Fruit fly (Drosophila melanogaster): ENCODE results near the gene CG11158.

- no peak for TF ChIP-seq Myc (optimal IDR thresholded peaks at IDR 0.05)
- TF ChIP-seq Sp1 (GFP tag; optimal IDR thresholded peaks at IDR 0.05), result no peak
- no peak for TF ChIP-seq Mio (GFP tag; optimal IDR thresholded peaks at IDR 0.05)
- TF ChIP-seq usp (GFP tag; optimal IDR thresholded peaks at IDR 0.05), result no peak
- TF ChIP-seq Hnf4 (GFP tag; optimal IDR thresholded peaks at IDR 0.05), result no peak
- TF ChIP-seq Dfd (GFP tag; optimal IDR thresholded peaks at IDR 0.05), result no peak
- no peak for TF ChIP-seq psq (GFP tag; optimal IDR thresholded peaks at IDR 0.05)
- no peak for TF ChIP-seq sage (GFP tag; optimal IDR thresholded peaks at IDR 0.05)
- no peak for TF ChIP-seq dsf (GFP tag; optimal IDR thresholded peaks at IDR 0.05; ENCODE audit: borderline replicate concordance)
- TF ChIP-seq Hr78 (GFP tag; optimal IDR thresholded peaks at IDR 0.05), result no peak
Measured at dm6 chrX:13717982-13718402, 35.2 kb downstream of the CG11158 start, which contains the start of gene Nadsyn.

All from whole organism, wandering third instar larva.